Fruit fly (Drosophila melanogaster) whole organism, embryonic: ENCODE data around the gene CG7173.

Source experiments
- ATbp ChIP-seq: fragments of 200-800 bp; sonication (Bioruptor generic); optimal IDR thresholded peaks from 2 replicates; lab custom pipeline; 2017; ENCODE audit warnings: missing biosample characterization, mild to moderate bottlenecking, missing genetic modification characterization, missing genetic modification reagents
- Aef1 ChIP-seq: fragments of 200-800 bp; sonication (Bioruptor generic); IDR thresholded peaks from 3 replicates; pipeline ENCODE4 v1.3.6; 2022; ENCODE audit warnings: missing biosample characterization, missing genetic modification characterization
- Antp ChIP-seq: fragments of 200-800 bp; sonication (Bioruptor generic); optimal IDR thresholded peaks from 3 replicates; lab custom pipeline; 2016; ENCODE audit warnings: missing biosample characterization, missing genetic modification characterization
- BtbVII ChIP-seq: fragments of 200-800 bp; sonication (Bioruptor generic); optimal IDR thresholded peaks from 3 replicates; lab custom pipeline; 2017; ENCODE audit warnings: missing biosample characterization, mild to moderate bottlenecking, missing genetic modification characterization
- CG10147 ChIP-seq: fragments of 200-800 bp; sonication (Bioruptor generic); optimal IDR thresholded peaks from 2 replicates; lab custom pipeline; 2019; ENCODE audit warnings: missing biosample characterization, mild to moderate bottlenecking, missing genetic modification characterization, moderate library complexity
- CG1024 ChIP-seq: fragments of 200-800 bp; sonication (Bioruptor generic); IDR thresholded peaks from 2 replicates; pipeline ENCODE4 v1.3.6; 2022; ENCODE audit warnings: missing biosample characterization, missing genetic modification characterization
- CG10654 ChIP-seq: fragments of 200-800 bp; sonication (Bioruptor generic); optimal IDR thresholded peaks from 2 replicates; lab custom pipeline; 2016; ENCODE audit warnings: missing biosample characterization, missing genetic modification characterization
- CG10959 ChIP-seq: fragments of 200-800 bp; sonication (Bioruptor generic); IDR thresholded peaks from 2 replicates; pipeline ENCODE4 v1.3.6; 2022; ENCODE audit warnings: missing biosample characterization, missing genetic modification characterization
- CG11085 ChIP-seq: fragments of 200-800 bp; sonication (Bioruptor generic); IDR thresholded peaks from 2 replicates; pipeline ENCODE4 v1.3.6; 2022; ENCODE audit warnings: missing biosample characterization, missing genetic modification characterization
- CG11696 ChIP-seq: fragments of 200-800 bp; sonication (Bioruptor generic); IDR thresholded peaks from 2 replicates; pipeline ENCODE4 v1.3.6; 2022; ENCODE audit warnings: missing biosample characterization, missing genetic modification characterization
- CG11723 ChIP-seq: fragments of 200-800 bp; sonication (Bioruptor generic); optimal IDR thresholded peaks from 2 replicates; lab custom pipeline; 2017; ENCODE audit warnings: missing biosample characterization, mild to moderate bottlenecking, missing genetic modification characterization
- CG14014 ChIP-seq: fragments of 200-800 bp; sonication (Bioruptor generic); IDR thresholded peaks from 2 replicates; pipeline ENCODE4 v1.3.6; 2022; ENCODE audit warnings: missing biosample characterization, missing genetic modification characterization
- CG15269 ChIP-seq: fragments of 200-800 bp; sonication (Bioruptor generic); optimal IDR thresholded peaks from 2 replicates; lab custom pipeline; 2018; ENCODE audit warnings: missing biosample characterization, mild to moderate bottlenecking, missing genetic modification characterization, moderate library complexity
- CG15514 ChIP-seq: fragments of 200-800 bp; sonication (Bioruptor generic); optimal IDR thresholded peaks from 3 replicates; lab custom pipeline; 2017; ENCODE audit warnings: missing biosample characterization, missing genetic modification characterization, mild to moderate bottlenecking, moderate library complexity, missing genetic modification reagents
- CG16863 ChIP-seq: fragments of 200-800 bp; sonication (Bioruptor generic); optimal IDR thresholded peaks from 3 replicates; lab custom pipeline; 2016; ENCODE audit warnings: missing biosample characterization, missing genetic modification characterization
- CG18599 ChIP-seq: fragments of 200-800 bp; sonication (Bioruptor generic); optimal IDR thresholded peaks from 3 replicates; lab custom pipeline; 2017; ENCODE audit warnings: missing biosample characterization, missing genetic modification characterization, mild to moderate bottlenecking, moderate library complexity, missing genetic modification reagents
- CG18619 ChIP-seq: fragments of 200-800 bp; sonication (Bioruptor generic); optimal IDR thresholded peaks from 3 replicates; lab custom pipeline; 2017; ENCODE audit warnings: missing biosample characterization, mild to moderate bottlenecking, missing genetic modification characterization
- CG2129 ChIP-seq: fragments of 200-800 bp; sonication (Bioruptor generic); IDR thresholded peaks from 2 replicates; pipeline ENCODE4 v1.3.6; 2022; ENCODE audit warnings: missing biosample characterization, missing genetic modification characterization; ENCODE audit not compliant: partially characterized antibody
- CG42726 ChIP-seq: fragments of 200-800 bp; sonication (Bioruptor generic); IDR thresholded peaks from 2 replicates; pipeline ENCODE4 v1.3.6; 2022; ENCODE audit warnings: missing biosample characterization, missing genetic modification characterization; ENCODE audit not compliant: partially characterized antibody
- CG4707 ChIP-seq: fragments of 200-800 bp; sonication (Bioruptor generic); optimal IDR thresholded peaks from 2 replicates; lab custom pipeline; 2018; ENCODE audit warnings: missing biosample characterization, mild to moderate bottlenecking, missing genetic modification characterization, moderate library complexity
- CG4820 ChIP-seq: fragments of 200-800 bp; sonication (Bioruptor generic); optimal IDR thresholded peaks from 3 replicates; lab custom pipeline; 2016; ENCODE audit warnings: missing biosample characterization, missing genetic modification characterization
- CG5245 ChIP-seq: fragments of 200-800 bp; sonication (Bioruptor generic); optimal IDR thresholded peaks from 3 replicates; lab custom pipeline; 2016; ENCODE audit warnings: missing biosample characterization, missing genetic modification characterization
- CG7928 ChIP-seq: fragments of 200-800 bp; sonication (Bioruptor generic); optimal IDR thresholded peaks from 2 replicates; lab custom pipeline; 2017; ENCODE audit warnings: missing biosample characterization, mild to moderate bottlenecking, missing genetic modification characterization
- CG9437 ChIP-seq: fragments of 200-800 bp; sonication (Bioruptor generic); optimal IDR thresholded peaks from 2 replicates; lab custom pipeline; 2018; ENCODE audit warnings: missing biosample characterization, mild to moderate bottlenecking, missing genetic modification characterization
- HLHmδ ChIP-seq: fragments of 200-800 bp; sonication (Bioruptor generic); optimal IDR thresholded peaks from 2 replicates; lab custom pipeline; 2018; ENCODE audit warnings: missing biosample characterization, mild to moderate bottlenecking, missing genetic modification characterization, moderate library complexity
- Hand ChIP-seq: fragments of 200-800 bp; sonication (Bioruptor generic); optimal IDR thresholded peaks from 2 replicates; lab custom pipeline; 2017; ENCODE audit warnings: mild to moderate bottlenecking, missing biosample characterization, missing genetic modification reagents, missing genetic modification characterization
- Ptx1 ChIP-seq: fragments of 200-800 bp; sonication (Bioruptor generic); IDR thresholded peaks from 2 replicates; pipeline ENCODE4 v1.3.6; 2022; ENCODE audit warnings: missing biosample characterization, missing genetic modification characterization
- Sox100B ChIP-seq: fragments of 200-800 bp; sonication (Bioruptor generic); optimal IDR thresholded peaks from 3 replicates; lab custom pipeline; 2018; ENCODE audit warnings: missing biosample characterization, mild to moderate bottlenecking, missing genetic modification characterization
- Stat92E ChIP-seq, 3 experiments: fragments of >200 bp in 2 of 3; fragments of 200-800 bp in 1 of 3; sonication (Bioruptor generic) in 1 of 3; optimal IDR thresholded peaks; 2 replicates each; lab custom pipeline; 2017 to 2019; ENCODE audit warnings: missing biosample characterization in 3 of 3, missing genetic modification characterization in 3 of 3, mild to moderate bottlenecking in 1 of 3, moderate library complexity in 1 of 3
- br ChIP-seq: fragments of >200 bp; optimal IDR thresholded peaks from 2 replicates; lab custom pipeline; 2017
- cas ChIP-seq: fragments of 200-800 bp; sonication (Bioruptor generic); IDR thresholded peaks from 2 replicates; pipeline ENCODE4 v1.3.6; 2022; ENCODE audit warnings: missing biosample characterization, missing genetic modification characterization
- cg ChIP-seq: fragments of 200-800 bp; sonication (Bioruptor generic); optimal IDR thresholded peaks from 3 replicates; lab custom pipeline; 2019; ENCODE audit warnings: missing biosample characterization, mild to moderate bottlenecking, missing genetic modification characterization, moderate library complexity
- chn ChIP-seq: fragments of 200-800 bp; sonication (Bioruptor generic); optimal IDR thresholded peaks from 2 replicates; lab custom pipeline; 2016; ENCODE audit warnings: missing biosample characterization, missing genetic modification characterization
- dpn ChIP-seq, 2 experiments: fragments of 200-800 bp; sonication (Bioruptor generic); optimal IDR thresholded peaks; 3 replicates each; lab custom pipeline; 2016; ENCODE audit warnings: missing biosample characterization in 2 of 2, missing genetic modification characterization in 2 of 2
- ems ChIP-seq: fragments of 200-800 bp; sonication (Bioruptor generic); optimal IDR thresholded peaks from 3 replicates; lab custom pipeline; 2016; ENCODE audit warnings: missing biosample characterization, missing genetic modification characterization
- eve ChIP-seq, 2 experiments: fragments of >200 bp; optimal IDR thresholded peaks; 2 replicates each; lab custom pipeline; 2017; ENCODE audit warnings: missing biosample characterization in 2 of 2, missing genetic modification characterization in 2 of 2
- gcm2 ChIP-seq: fragments of 200-800 bp; sonication (Bioruptor generic); optimal IDR thresholded peaks from 2 replicates; lab custom pipeline; 2016; ENCODE audit warnings: missing biosample characterization, missing genetic modification characterization
- ind ChIP-seq: fragments of 200-800 bp; sonication (Bioruptor generic); optimal IDR thresholded peaks from 3 replicates; lab custom pipeline; 2016; ENCODE audit warnings: missing biosample characterization, missing genetic modification characterization
- kay ChIP-seq: fragments of 200-800 bp; sonication (Bioruptor generic); optimal IDR thresholded peaks from 2 replicates; lab custom pipeline; 2016; ENCODE audit warnings: missing biosample characterization, missing genetic modification characterization
- nmo ChIP-seq: fragments of 200-800 bp; sonication (Bioruptor generic); optimal IDR thresholded peaks from 2 replicates; lab custom pipeline; 2018; ENCODE audit warnings: missing biosample characterization, mild to moderate bottlenecking, missing genetic modification characterization, moderate library complexity
- p53 ChIP-seq: fragments of 200-800 bp; sonication (Bioruptor generic); optimal IDR thresholded peaks from 2 replicates; lab custom pipeline; 2016; ENCODE audit warnings: missing biosample characterization, missing genetic modification characterization
- pfk ChIP-seq: fragments of 200-800 bp; sonication (Bioruptor generic); optimal IDR thresholded peaks from 2 replicates; lab custom pipeline; 2018; ENCODE audit warnings: missing biosample characterization, mild to moderate bottlenecking, missing genetic modification characterization, moderate library complexity
- salm ChIP-seq: fragments of 200-800 bp; sonication (Bioruptor generic); optimal IDR thresholded peaks from 2 replicates; lab custom pipeline; 2018; ENCODE audit warnings: missing biosample characterization, mild to moderate bottlenecking, missing genetic modification characterization
- sens ChIP-seq: fragments of 200-800 bp; sonication (Bioruptor generic); peaks from one replicate; lab custom pipeline; 2016; ENCODE audit warnings: missing biosample characterization, missing genetic modification characterization
- sim ChIP-seq: fragments of 200-800 bp; sonication (Bioruptor generic); IDR thresholded peaks from 2 replicates; pipeline ENCODE4 v1.3.6; 2022; ENCODE audit warnings: missing biosample characterization, missing genetic modification characterization
- slbo ChIP-seq: fragments of 200-800 bp; sonication (Bioruptor generic); IDR thresholded peaks from 2 replicates; pipeline ENCODE4 v1.3.6; 2022; ENCODE audit warnings: missing biosample characterization, missing genetic modification characterization
- ssp ChIP-seq: fragments of 200-800 bp; sonication (Bioruptor generic); IDR thresholded peaks from 2 replicates; pipeline ENCODE4 v1.3.6; 2022; ENCODE audit warnings: missing biosample characterization, missing genetic modification characterization
- tio ChIP-seq: fragments of 200-800 bp; sonication (Bioruptor generic); optimal IDR thresholded peaks from 2 replicates; lab custom pipeline; 2017; ENCODE audit warnings: missing biosample characterization, missing genetic modification characterization, inconsistent platforms
- tna ChIP-seq: fragments of 200-800 bp; sonication (Bioruptor generic); IDR thresholded peaks from 2 replicates; pipeline ENCODE4 v1.3.6; 2022; ENCODE audit warnings: missing biosample characterization, missing genetic modification characterization; ENCODE audit not compliant: partially characterized antibody

The CG7173 gene

DNA sequence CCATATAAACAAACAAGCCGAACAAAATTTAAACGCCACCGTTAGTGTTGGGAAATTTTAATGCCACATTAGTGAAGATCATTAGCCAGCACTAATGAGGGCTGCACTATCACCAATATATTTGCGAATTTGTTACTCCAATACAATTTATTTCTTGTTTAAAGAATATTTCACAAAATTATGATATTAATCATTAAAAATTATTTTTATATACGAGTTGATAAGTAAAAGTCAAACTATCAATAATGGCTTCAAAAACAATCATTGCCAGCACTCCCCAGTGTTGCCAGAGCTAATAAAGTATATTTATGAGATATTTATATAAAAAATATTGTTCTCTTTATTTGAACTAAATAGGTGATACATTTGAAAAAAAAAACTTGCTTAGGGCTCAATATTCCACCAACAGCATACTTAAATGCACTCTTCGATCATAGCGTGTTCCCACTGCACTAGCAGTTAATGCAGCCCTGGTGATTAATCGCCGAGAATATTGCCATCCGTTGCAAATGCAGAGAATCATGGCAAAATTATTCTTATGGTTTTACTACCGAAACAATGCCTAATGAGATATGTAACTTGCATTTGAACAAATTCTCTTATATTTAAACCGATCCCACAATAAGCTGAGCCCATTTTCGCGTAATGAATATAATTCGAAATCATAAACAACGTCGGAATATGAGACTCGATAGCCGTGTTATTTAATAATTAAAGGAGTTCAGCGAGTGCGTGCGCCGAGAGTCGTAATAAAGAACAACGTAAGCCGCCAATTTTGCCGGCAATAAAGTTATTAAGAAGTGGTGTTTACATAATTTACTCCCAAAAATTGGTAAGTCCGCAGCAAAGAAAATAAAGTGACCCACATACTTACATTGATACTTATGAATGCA lies 42.0 kb downstream of the CG7173 start, which contains the start of the genes SAK and Cdk12 (continued):
- TF ChIP-seq CG14014 (GFP tag; lab: Robert Waterston, UW) (peak; percentile 75), Aef1 (GFP tag; lab: Robert Waterston, UW) (peak; percentile 79), p53 (GFP tag; lab: Kevin White, UChicago) (no peak), pfk (GFP tag; lab: Kevin White, UChicago) (peak; percentile 24), tio (peak; percentile 88), sens (GFP tag; lab: Kevin White, UChicago) (peak; percentile 91), ssp (GFP tag; lab: Robert Waterston, UW) (peak; percentile 97), slbo (GFP tag; lab: Robert Waterston, UW) (peak; percentile 92), ind (GFP tag; lab: Kevin White, UChicago) (peak; percentile 86), eve (GFP tag; optimal IDR thresholded peaks at IDR 0.05; lab: Kevin White, UChicago) (peak in 1 of 2 experiments; percentile 78), CG2129 (GFP tag; lab: Robert Waterston, UW) (no peak), gcm2 (GFP tag; lab: Kevin White, UChicago) (no peak), CG42726 (no peak), CG11085 (GFP tag; lab: Robert Waterston, UW) (peak; percentile 81), cas (GFP tag; lab: Robert Waterston, UW) (no peak; the same call in 1 of the 2 replicates), CG16863 (GFP tag; lab: Kevin White, UChicago) (peak; percentile 54), CG11723 (peak; percentile 74), CG4707 (GFP tag; lab: Kevin White, UChicago) (no peak), nmo (GFP tag; lab: Kevin White, UChicago) (peak; percentile 90), CG9437 (peak; percentile 82), HLHmδ (GFP tag; lab: Kevin White, UChicago) (no peak), ATbp (GFP tag; lab: Kevin White, UChicago) (peak; percentile 40), br (lab: Kevin White, UChicago) (no peak), CG15514 (GFP tag; lab: Kevin White, UChicago) (peak; percentile 84), kay (GFP tag; lab: Kevin White, UChicago) (peak; percentile 83), salm (tag; lab: Kevin White, UChicago) (peak; percentile 60), CG18619 (GFP tag; lab: Kevin White, UChicago) (peak; percentile 87), ems (GFP tag; lab: Kevin White, UChicago) (peak; percentile 12), CG4820 (GFP tag; lab: Kevin White, UChicago) (peak; percentile 83), CG7928 (GFP tag; lab: Kevin White, UChicago) (peak; percentile 96), CG11696 (GFP tag; lab: Robert Waterston, UW) (no peak; the same call in 1 of the 2 replicates), Antp (GFP tag; lab: Kevin White, UChicago) (peak; percentile 71), chn (GFP tag; lab: Kevin White, UChicago) (peak; percentile 47), CG1024 (GFP tag; lab: Robert Waterston, UW) (peak; percentile 77), tna (GFP tag; lab: Robert Waterston, UW) (no peak), cg (no peak), BtbVII (GFP tag; lab: Kevin White, UChicago) (peak; percentile 82), CG10959 (no peak; the same call in 1 of the 2 replicates), CG5245 (GFP tag; lab: Kevin White, UChicago) (peak; percentile 54), CG18599 (GFP tag; lab: Kevin White, UChicago) (peak; percentile 89), CG10654 (peak; percentile 64), Hand (GFP tag; lab: Kevin White, UChicago) (peak; percentile 36), dpn (GFP tag; optimal IDR thresholded peaks at IDR 0.05; lab: Kevin White, UChicago) (peak; percentile 59 to 85), Stat92E (GFP tag; optimal IDR thresholded peaks at IDR 0.05; lab: Kevin White, UChicago) (peak in 1 of 3 experiments; percentile 2), Ptx1 (GFP tag; lab: Robert Waterston, UW) (peak; percentile 88), CG10147 (GFP tag; lab: Kevin White, UChicago) (peak; percentile 82), sim (no peak), CG15269 (tag; lab: Kevin White, UChicago) (peak; percentile 88), Sox100B (GFP tag; lab: Kevin White, UChicago) (peak; percentile 89)
